Worm (Caenorhabditis elegans) whole organism, midembryonic: ENCODE data around the gene ocr-2.

Experiments
- T22C8.4 ChIP-seq: fragments of 200-800 bp; sonication (Bioruptor generic); IDR thresholded peaks from 2 replicates; pipeline ENCODE4 v1.3.6; 2022; ENCODE audit warnings: missing genetic modification characterization, missing compliant biosample characterization
- cog-1 ChIP-seq: sonication (generic microtip); optimal IDR thresholded peaks from 2 replicates; lab custom pipeline; 2016; ENCODE audit warnings: missing genetic modification characterization, missing compliant biosample characterization
- flt-1 ChIP-seq: fragments of 200-800 bp; sonication (Bioruptor generic); IDR thresholded peaks from 2 replicates; pipeline ENCODE4 v1.3.6; 2022; ENCODE audit warnings: missing genetic modification characterization, missing compliant biosample characterization
- klf-2 ChIP-seq: fragments of 200-800 bp; sonication (Bioruptor generic); conservative IDR thresholded peaks from 2 replicates; pipeline ENCODE4 v1.3.6; 2022; ENCODE audit warnings: missing genetic modification reagents, missing genetic modification characterization, missing compliant biosample characterization
- med-1 ChIP-seq: sonication (generic microtip); optimal IDR thresholded peaks from 2 replicates; lab custom pipeline; 2017; ENCODE audit warnings: missing genetic modification characterization, mild to moderate bottlenecking, missing compliant biosample characterization, antibody characterized with exemption, missing genetic modification reagents; ENCODE audit not compliant: insufficient read depth
- ref-1 ChIP-seq: fragments of 200-800 bp; sonication (Bioruptor generic); conservative IDR thresholded peaks from 2 replicates; pipeline ENCODE4 v1.3.6; 2022; ENCODE audit warnings: missing genetic modification reagents, missing genetic modification characterization, missing compliant biosample characterization
- tab-1 ChIP-seq: fragments of 200-800 bp; sonication (Bioruptor generic); IDR thresholded peaks from 2 replicates; pipeline ENCODE4 v1.3.6; 2022; ENCODE audit warnings: missing genetic modification characterization, missing compliant biosample characterization
- ztf-23 ChIP-seq: fragments of 200-800 bp; sonication (Bioruptor generic); IDR thresholded peaks from 2 replicates; pipeline ENCODE4 v1.3.6; 2022; ENCODE audit warnings: missing genetic modification reagents, missing genetic modification characterization, missing compliant biosample characterization
- ztf-29 ChIP-seq: fragments of 200-800 bp; sonication (Bioruptor generic); IDR thresholded peaks from 2 replicates; pipeline ENCODE4 v1.3.6; 2022; ENCODE audit warnings: missing genetic modification reagents, missing genetic modification characterization, missing compliant biosample characterization

Gene ocr-2

ce11 chrIV:8252856-8253255 is 33.0 kb upstream of the ocr-2 start:
- TF ChIP-seq ref-1, result peak; percentile 96
- TF ChIP-seq tab-1 (GFP tag; lab: Robert Waterston, UW), result peak; percentile 98
- TF ChIP-seq ztf-23 (GFP tag; lab: Robert Waterston, UW), result peak; percentile 95
- peak; percentile 76 for TF ChIP-seq med-1
- peak; percentile 96 for TF ChIP-seq T22C8.4 (GFP tag; lab: Robert Waterston, UW)
- TF ChIP-seq ztf-29 (GFP tag; lab: Robert Waterston, UW), result peak; percentile 94
- peak; percentile 90 for TF ChIP-seq klf-2 (GFP tag; lab: Robert Waterston, UW)
- TF ChIP-seq flt-1 (GFP tag; lab: Robert Waterston, UW), result peak; percentile 98
- peak; percentile 96 for TF ChIP-seq cog-1 (tag; lab: Kevin White, UChicago)

- TF ChIP-seq med-1, result no peak
- TF ChIP-seq T22C8.4 (GFP tag; lab: Robert Waterston, UW), result no peak
- no peak for TF ChIP-seq klf-2 (GFP tag; lab: Robert Waterston, UW)
- TF ChIP-seq flt-1 (GFP tag; lab: Robert Waterston, UW), result no peak
- TF ChIP-seq ztf-29 (GFP tag; lab: Robert Waterston, UW), result no peak
- no peak for TF ChIP-seq ztf-23 (GFP tag; lab: Robert Waterston, UW)
- TF ChIP-seq cog-1 (tag; lab: Kevin White, UChicago), result no peak
Observed at ce11 chrIV:8251346-8251745, 31.5 kb upstream of the ocr-2 start.

ce11 chrIV:8247341-8247740 is 27.5 kb upstream of the ocr-2 start:
- TF ChIP-seq flt-1 (GFP tag; lab: Robert Waterston, UW) (no peak), cog-1 (tag; lab: Kevin White, UChicago) (no peak), med-1 (no peak), ztf-29 (GFP tag; lab: Robert Waterston, UW) (no peak), tab-1 (GFP tag; lab: Robert Waterston, UW) (no peak), klf-2 (GFP tag; lab: Robert Waterston, UW) (no peak), ztf-23 (GFP tag; lab: Robert Waterston, UW) (no peak), T22C8.4 (GFP tag; lab: Robert Waterston, UW) (no peak), ref-1 (no peak)

- TF ChIP-seq ztf-23 (GFP tag; lab: Robert Waterston, UW), result no peak
- no peak for TF ChIP-seq tab-1 (GFP tag; lab: Robert Waterston, UW)
- no peak for TF ChIP-seq klf-2 (GFP tag; lab: Robert Waterston, UW)
- TF ChIP-seq ztf-29 (GFP tag; lab: Robert Waterston, UW), result no peak
- no peak for TF ChIP-seq flt-1 (GFP tag; lab: Robert Waterston, UW)
- no peak for TF ChIP-seq ref-1
- no peak for TF ChIP-seq T22C8.4 (GFP tag; lab: Robert Waterston, UW)
- no peak for TF ChIP-seq med-1
- no peak for TF ChIP-seq cog-1 (tag; lab: Kevin White, UChicago)
Observed at ce11 chrIV:8244112-8244511, 24.2 kb upstream of the ocr-2 start, which contains the start of gene T09A12.1. Gene T09A12.1 (plus strand): TSS chrIV:8244412.

ce11 chrIV:8243599-8243998 is 23.7 kb upstream of the ocr-2 start, which contains the start of gene T09A12.8:
Gene T09A12.8 (minus strand): TSS chrIV:8243699.
- no peak for TF ChIP-seq ztf-23 (GFP tag; lab: Robert Waterston, UW)
- no peak for TF ChIP-seq ztf-29 (GFP tag; lab: Robert Waterston, UW)

- no peak for TF ChIP-seq cog-1 (tag; lab: Kevin White, UChicago)
- no peak for TF ChIP-seq flt-1 (GFP tag; lab: Robert Waterston, UW)
- no peak for TF ChIP-seq ref-1
- TF ChIP-seq klf-2 (GFP tag; lab: Robert Waterston, UW), result no peak
- no peak for TF ChIP-seq med-1
- no peak for TF ChIP-seq tab-1 (GFP tag; lab: Robert Waterston, UW)
- no peak for TF ChIP-seq ztf-23 (GFP tag; lab: Robert Waterston, UW)
- no peak for TF ChIP-seq ztf-29 (GFP tag; lab: Robert Waterston, UW)
- no peak for TF ChIP-seq T22C8.4 (GFP tag; lab: Robert Waterston, UW)
Observed at ce11 chrIV:8243170-8243569, 23.3 kb upstream of the ocr-2 start.

- TF ChIP-seq ztf-29 (GFP tag; lab: Robert Waterston, UW) (no peak), T22C8.4 (GFP tag; lab: Robert Waterston, UW) (no peak)
Observed at ce11 chrIV:8241312-8241833, 21.5 kb upstream of the ocr-2 start.

- no peak for TF ChIP-seq ztf-23 (GFP tag; lab: Robert Waterston, UW)
- no peak for TF ChIP-seq cog-1 (tag; lab: Kevin White, UChicago)
- no peak for TF ChIP-seq med-1
Observed at ce11 chrIV:8239584-8239983, 19.7 kb upstream of the ocr-2 start.

ce11 chrIV:8236502-8236901 is 16.6 kb upstream of the ocr-2 start, which contains the start of gene nhr-66:
Gene nhr-66 (minus strand): TSS chrIV:8236602.
- TF ChIP-seq T22C8.4 (GFP tag; lab: Robert Waterston, UW) (no peak), ztf-29 (GFP tag; lab: Robert Waterston, UW) (no peak), med-1 (no peak), ref-1 (no peak), ztf-23 (GFP tag; lab: Robert Waterston, UW) (no peak), cog-1 (tag; lab: Kevin White, UChicago) (no peak), tab-1 (GFP tag; lab: Robert Waterston, UW) (no peak)

ce11 chrIV:8235114-8235686 is 15.3 kb upstream of the ocr-2 start:
- no peak for TF ChIP-seq ztf-23 (GFP tag; lab: Robert Waterston, UW)
- TF ChIP-seq flt-1 (GFP tag; lab: Robert Waterston, UW), result no peak
- no peak for TF ChIP-seq tab-1 (GFP tag; lab: Robert Waterston, UW)
